Worm (Caenorhabditis elegans) whole organism, midembryonic: Measurements from ENCODE around the gene Y110A2AL.5.

ENCODE experiments used
- T22C8.4 ChIP-seq: fragments of 200-800 bp; sonication (Bioruptor generic); IDR thresholded peaks from 2 replicates; pipeline ENCODE4 v1.3.6; 2022; ENCODE audit warnings: missing genetic modification characterization, missing compliant biosample characterization
- cog-1 ChIP-seq: sonication (generic microtip); optimal IDR thresholded peaks from 2 replicates; lab custom pipeline; 2016; ENCODE audit warnings: missing genetic modification characterization, missing compliant biosample characterization
- flt-1 ChIP-seq: fragments of 200-800 bp; sonication (Bioruptor generic); IDR thresholded peaks from 2 replicates; pipeline ENCODE4 v1.3.6; 2022; ENCODE audit warnings: missing genetic modification characterization, missing compliant biosample characterization
- klf-2 ChIP-seq: fragments of 200-800 bp; sonication (Bioruptor generic); conservative IDR thresholded peaks from 2 replicates; pipeline ENCODE4 v1.3.6; 2022; ENCODE audit warnings: missing genetic modification reagents, missing genetic modification characterization, missing compliant biosample characterization
- med-1 ChIP-seq: sonication (generic microtip); optimal IDR thresholded peaks from 2 replicates; lab custom pipeline; 2017; ENCODE audit warnings: missing genetic modification characterization, mild to moderate bottlenecking, missing compliant biosample characterization, antibody characterized with exemption, missing genetic modification reagents; ENCODE audit not compliant: insufficient read depth
- ref-1 ChIP-seq: fragments of 200-800 bp; sonication (Bioruptor generic); conservative IDR thresholded peaks from 2 replicates; pipeline ENCODE4 v1.3.6; 2022; ENCODE audit warnings: missing genetic modification reagents, missing genetic modification characterization, missing compliant biosample characterization
- tab-1 ChIP-seq: fragments of 200-800 bp; sonication (Bioruptor generic); IDR thresholded peaks from 2 replicates; pipeline ENCODE4 v1.3.6; 2022; ENCODE audit warnings: missing genetic modification characterization, missing compliant biosample characterization
- ztf-23 ChIP-seq: fragments of 200-800 bp; sonication (Bioruptor generic); IDR thresholded peaks from 2 replicates; pipeline ENCODE4 v1.3.6; 2022; ENCODE audit warnings: missing genetic modification reagents, missing genetic modification characterization, missing compliant biosample characterization
- ztf-29 ChIP-seq: fragments of 200-800 bp; sonication (Bioruptor generic); IDR thresholded peaks from 2 replicates; pipeline ENCODE4 v1.3.6; 2022; ENCODE audit warnings: missing genetic modification reagents, missing genetic modification characterization, missing compliant biosample characterization

Gene Y110A2AL.5

DNA sequence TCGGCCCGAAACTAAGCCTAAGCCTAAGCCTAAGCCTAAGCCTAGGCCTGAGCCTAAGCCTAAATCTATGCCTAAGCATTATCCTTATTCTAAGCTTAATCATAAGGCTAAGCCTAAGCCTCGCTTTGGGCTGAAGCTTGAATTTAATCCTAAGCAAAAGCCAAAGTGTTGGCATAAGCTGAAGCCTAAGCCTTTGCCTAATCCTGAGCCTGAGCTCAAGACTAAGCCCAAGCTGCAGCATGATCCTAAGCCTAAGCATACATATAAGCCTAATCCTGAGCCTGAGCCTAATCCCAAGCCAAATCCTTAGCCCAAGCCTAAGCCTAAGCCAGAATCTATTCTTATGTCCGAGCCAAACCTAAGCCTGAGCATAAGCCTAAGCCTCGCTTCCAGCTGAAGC is 17.8 kb upstream of the Y110A2AL.5 start:
- TF ChIP-seq klf-2 (GFP tag; lab: Robert Waterston, UW) (no peak), tab-1 (GFP tag; lab: Robert Waterston, UW) (no peak)

DNA sequence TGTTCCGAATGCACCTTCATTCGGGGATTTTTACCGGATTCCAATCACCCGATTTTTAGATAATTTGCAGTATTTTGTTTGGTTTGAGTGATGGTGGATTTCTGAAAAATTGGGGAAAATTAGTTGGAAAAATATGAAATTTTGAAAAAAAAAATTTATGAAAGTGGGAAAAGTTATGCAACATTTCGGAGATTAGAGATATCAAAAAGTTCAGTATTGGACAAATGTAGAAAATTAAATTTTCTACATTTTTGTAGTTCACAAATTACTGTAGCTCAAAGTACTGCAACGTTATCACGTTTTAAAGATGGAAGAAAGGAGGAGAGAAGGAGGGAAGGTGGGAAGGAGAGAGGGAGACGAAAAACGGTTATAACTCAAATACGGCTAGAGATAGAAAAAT is 11.8 kb upstream of the Y110A2AL.5 start, which contains the start of gene ptc-3:
Gene ptc-3, minus strand, starts transcription at position 101 of the 400 bp plus-strand sequence.
- TF ChIP-seq cog-1 (tag; lab: Kevin White, UChicago) (no peak), med-1 (no peak), tab-1 (GFP tag; lab: Robert Waterston, UW) (no peak), ztf-23 (GFP tag; lab: Robert Waterston, UW) (no peak), flt-1 (GFP tag; lab: Robert Waterston, UW) (no peak), klf-2 (GFP tag; lab: Robert Waterston, UW) (no peak), ref-1 (no peak), T22C8.4 (no peak), ztf-29 (GFP tag; lab: Robert Waterston, UW) (no peak)

DNA sequence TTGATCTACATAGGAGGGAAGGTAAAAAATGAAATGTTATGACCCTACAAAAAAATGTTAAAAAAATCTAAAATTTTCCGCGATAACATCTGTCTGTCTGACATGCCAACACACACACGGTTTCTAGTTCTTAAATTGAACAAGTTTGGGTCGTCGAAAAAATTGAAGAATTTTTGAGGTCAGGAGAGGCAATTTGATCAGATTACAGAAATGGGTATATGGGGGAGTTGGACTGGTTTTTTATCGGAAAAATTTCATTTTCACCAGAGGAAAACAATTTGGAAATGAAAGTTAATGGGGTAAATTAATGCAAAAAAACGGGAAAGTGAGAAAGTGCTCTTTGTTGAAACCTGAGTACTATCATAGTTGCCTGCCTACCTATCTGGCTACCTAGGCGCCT is 10.6 kb upstream of the Y110A2AL.5 start:
- no peak for TF ChIP-seq med-1

DNA sequence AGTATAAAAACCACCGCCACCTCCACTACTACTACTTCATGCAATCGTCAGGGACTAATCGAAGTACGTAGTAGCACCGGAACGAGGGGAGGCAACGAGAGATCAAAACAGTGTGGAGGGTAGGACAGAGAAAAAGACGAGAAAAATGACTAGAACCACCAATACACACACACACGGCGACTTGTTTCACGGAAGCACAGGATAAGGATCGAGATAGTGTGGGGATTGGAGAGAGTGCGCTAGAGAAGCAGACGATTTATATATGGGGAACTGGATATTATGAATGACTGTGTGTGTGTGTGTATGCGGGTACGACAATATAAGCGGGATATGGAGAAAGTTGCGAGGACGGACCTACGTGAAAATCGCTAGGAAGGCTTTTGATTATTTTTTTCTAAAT is 9.5 kb upstream of the Y110A2AL.5 start:
- TF ChIP-seq ztf-29 (GFP tag; lab: Robert Waterston, UW): peak; percentile 34; the same call in 1 of the 2 replicates
- no peak for TF ChIP-seq tab-1 (GFP tag; lab: Robert Waterston, UW)

DNA sequence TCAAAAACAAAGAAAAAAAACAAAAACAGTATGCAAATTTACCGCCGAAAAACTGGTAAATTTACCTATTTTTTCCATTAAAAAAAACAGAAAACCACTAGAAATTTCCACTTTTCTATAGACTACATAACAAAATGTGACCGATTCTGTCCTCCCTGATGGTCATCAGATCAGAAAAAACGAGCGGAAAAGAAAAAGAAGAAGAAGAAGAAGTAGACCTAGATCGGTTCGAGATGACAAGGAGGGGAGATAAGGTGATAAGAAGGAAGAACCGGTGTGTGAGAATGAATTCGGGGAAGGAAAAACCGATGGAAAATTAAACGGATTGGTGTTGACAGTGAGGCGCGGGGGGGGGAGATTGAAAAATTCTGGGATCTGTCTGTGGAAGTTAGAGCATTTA is 8.2 kb upstream of the Y110A2AL.5 start:
- TF ChIP-seq ztf-29 (GFP tag; lab: Robert Waterston, UW) (no peak), tab-1 (GFP tag; lab: Robert Waterston, UW) (no peak), klf-2 (GFP tag; lab: Robert Waterston, UW) (no peak), ztf-23 (GFP tag; lab: Robert Waterston, UW) (no peak), med-1 (no peak), T22C8.4 (no peak), flt-1 (GFP tag; lab: Robert Waterston, UW) (no peak), ref-1 (no peak), cog-1 (tag; lab: Kevin White, UChicago) (no peak)

DNA sequence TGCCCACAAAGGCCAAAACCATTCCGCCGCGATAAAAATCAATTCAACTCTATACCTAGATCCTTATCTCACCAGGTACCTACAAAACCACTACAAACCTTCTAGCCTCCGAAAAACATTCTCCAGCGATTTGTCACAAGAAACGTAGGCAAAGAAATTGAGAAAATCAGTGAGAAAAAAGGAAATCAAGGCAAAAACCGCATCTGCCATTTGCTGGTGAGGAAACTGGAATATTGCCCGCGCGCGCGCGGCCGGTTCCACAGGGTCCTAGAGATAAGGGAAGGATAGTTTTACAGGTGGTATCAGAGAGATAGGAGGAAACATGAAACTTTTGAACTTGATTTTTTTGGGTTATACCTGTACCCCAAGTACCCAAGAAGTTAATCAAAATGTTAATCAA is 6.8 kb upstream of the Y110A2AL.5 start:
- no peak for TF ChIP-seq med-1
- no peak for TF ChIP-seq ref-1
- no peak for TF ChIP-seq T22C8.4
- TF ChIP-seq ztf-23 (GFP tag; lab: Robert Waterston, UW): no peak
- no peak for TF ChIP-seq cog-1 (tag; lab: Kevin White, UChicago)
- TF ChIP-seq flt-1 (GFP tag; lab: Robert Waterston, UW): no peak
- no peak for TF ChIP-seq ztf-29 (GFP tag; lab: Robert Waterston, UW)

DNA sequence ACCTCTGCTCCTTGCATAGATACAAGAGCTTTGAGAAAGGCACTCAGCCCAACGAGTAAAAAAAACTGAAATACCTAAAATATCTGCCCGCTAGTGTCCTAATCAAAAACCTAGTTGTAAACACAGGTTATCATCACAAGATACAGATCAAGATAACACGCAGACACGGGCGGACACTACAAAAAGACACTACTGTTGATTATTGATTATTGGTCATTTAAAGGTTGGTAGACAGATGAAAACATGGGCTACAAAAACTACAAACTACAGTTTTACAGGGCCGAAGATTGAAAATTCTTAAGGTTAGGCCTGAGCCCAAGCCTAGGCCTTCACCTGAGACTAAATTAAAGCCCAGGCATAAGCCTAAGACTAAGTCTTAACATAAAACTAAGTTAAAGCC is 5.5 kb upstream of the Y110A2AL.5 start:
- TF ChIP-seq ref-1 (no peak), flt-1 (GFP tag; lab: Robert Waterston, UW) (no peak), T22C8.4 (no peak), tab-1 (GFP tag; lab: Robert Waterston, UW) (no peak), med-1 (no peak), cog-1 (tag; lab: Kevin White, UChicago) (no peak), ztf-29 (GFP tag; lab: Robert Waterston, UW) (no peak)

DNA sequence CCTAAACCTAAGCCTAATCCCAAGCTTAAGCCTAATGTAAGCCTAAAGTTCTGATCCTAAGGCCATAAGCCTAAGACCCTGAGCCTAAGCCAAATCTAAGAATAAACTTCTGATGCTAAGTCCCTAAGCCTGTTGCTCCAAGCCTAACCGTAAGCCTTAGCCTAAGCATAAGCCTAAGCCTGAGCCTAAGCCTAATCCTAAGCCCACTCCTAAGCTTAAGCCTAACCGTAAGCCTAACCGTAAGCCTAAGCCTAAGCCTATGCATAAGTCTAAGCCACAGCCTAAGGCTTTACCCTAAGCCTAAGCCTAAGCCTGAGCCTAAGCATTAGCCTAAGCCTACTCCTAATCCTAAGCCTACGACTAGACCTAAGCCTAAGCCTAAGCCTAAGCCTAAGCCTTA is 5.0 kb upstream of the Y110A2AL.5 start:
- TF ChIP-seq cog-1 (tag; lab: Kevin White, UChicago): no peak

DNA sequence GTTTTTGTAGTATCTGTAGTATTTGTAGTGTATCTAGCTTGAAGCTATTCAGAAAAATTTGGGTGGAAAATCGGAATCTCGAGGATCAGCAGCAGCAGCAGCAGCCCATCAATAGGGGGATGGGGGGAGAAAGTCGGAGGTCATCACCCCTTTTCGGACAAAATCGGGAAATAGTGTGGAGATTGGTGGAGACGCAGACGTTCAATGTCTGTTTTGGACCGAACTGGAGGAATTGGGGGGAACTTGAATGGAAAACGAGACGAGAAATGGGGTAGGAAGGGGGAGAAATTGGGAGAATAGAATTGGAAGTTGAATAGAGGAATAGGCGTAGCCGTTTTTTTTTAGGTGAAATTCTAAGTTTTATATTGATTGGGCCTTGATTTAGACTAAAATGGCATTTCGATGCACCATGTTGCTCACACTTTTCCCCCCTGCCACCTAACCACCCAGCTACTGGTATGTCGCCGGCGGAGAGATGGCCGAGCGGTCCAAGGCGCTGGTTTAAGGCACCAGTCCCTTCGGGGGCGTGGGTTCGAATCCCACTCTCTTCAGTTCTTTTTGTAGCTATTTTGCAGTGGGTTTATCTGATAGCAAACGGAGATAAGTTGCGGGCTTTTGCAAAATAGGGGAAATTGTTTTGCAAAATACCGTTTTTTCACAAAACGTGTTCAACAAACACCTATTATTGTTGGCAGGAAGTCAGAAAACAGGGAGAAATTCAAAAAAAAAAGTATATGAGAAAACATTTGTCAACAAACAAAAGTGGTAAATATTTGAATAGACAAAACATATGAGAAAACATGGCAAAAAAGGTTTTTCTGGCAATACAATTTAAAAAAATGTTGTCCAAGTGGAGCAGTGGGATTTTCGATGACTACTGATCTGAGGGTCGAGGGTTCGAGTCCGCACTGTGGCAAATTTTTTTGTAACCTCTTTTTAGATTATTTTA is 4.2 kb upstream of the Y110A2AL.5 start:
- TF ChIP-seq tab-1 (GFP tag; lab: Robert Waterston, UW) (peak; percentile 64), cog-1 (tag; lab: Kevin White, UChicago) (no peak), ztf-23 (GFP tag; lab: Robert Waterston, UW) (peak; percentile 52; the same call in 1 of the 2 replicates), flt-1 (GFP tag; lab: Robert Waterston, UW) (peak; percentile 81)

DNA sequence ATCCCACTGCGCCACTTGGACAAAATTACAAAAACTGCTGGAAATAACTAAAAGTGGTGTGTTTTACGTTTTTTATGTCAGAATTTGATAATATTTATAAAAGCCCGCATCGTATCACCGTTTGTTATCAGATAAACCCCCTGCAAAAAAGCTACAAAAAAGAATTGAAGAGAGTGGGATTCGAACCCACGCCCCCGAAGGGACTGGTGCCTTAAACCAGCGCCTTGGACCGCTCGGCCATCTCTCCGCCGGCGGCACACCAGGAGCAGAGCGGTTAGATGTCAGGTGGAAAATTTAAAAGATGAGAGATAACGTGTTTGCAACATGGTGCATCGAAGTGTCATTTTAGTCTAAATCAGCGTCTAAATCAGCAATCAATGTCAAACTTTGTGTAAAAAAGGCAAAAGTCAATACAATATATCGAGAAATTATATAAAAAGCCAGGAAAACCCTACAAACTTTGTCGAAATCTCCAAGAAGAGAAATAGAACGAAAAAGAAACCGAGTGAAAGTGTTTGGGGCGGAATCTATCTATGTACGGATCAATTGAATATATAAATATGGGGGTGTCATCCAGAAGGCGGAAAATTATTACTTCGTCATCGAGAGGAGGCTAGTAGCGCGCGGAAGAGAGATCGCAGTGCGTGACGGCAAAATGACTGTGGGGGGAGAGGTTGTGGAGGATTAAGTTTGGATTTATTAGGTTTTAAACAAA is 2.8 kb upstream of the Y110A2AL.5 start:
- TF ChIP-seq flt-1 (GFP tag; lab: Robert Waterston, UW): 0 out of 2 replicates have a peak, but pooled peaks have one; percentile 57
- no peak for TF ChIP-seq ref-1
- no peak for TF ChIP-seq med-1
- TF ChIP-seq tab-1 (GFP tag; lab: Robert Waterston, UW): 0 out of 2 replicates have a peak, but pooled peaks have one; percentile 46
- TF ChIP-seq ztf-23 (GFP tag; lab: Robert Waterston, UW): 0 out of 2 replicates have a peak, but pooled peaks have one; percentile 7
- TF ChIP-seq T22C8.4: no peak
- TF ChIP-seq cog-1 (tag; lab: Kevin White, UChicago): no peak
- TF ChIP-seq ztf-29 (GFP tag; lab: Robert Waterston, UW): no peak
- TF ChIP-seq klf-2 (GFP tag; lab: Robert Waterston, UW): no peak
